Worm (Caenorhabditis elegans): Measurements from ENCODE around the gene F57G12.1.

ce11 chrX:12207078-12207477, 35.6 kb upstream of the F57G12.1 start:
- TF ChIP-seq nhr-11 (tag; optimal IDR thresholded peaks at IDR 0.05) (peak; percentile 2), fkh-10 (GFP tag; optimal IDR thresholded peaks at IDR 0.05) (no peak), unc-62 (GFP tag; optimal IDR thresholded peaks at IDR 0.05) (no peak)
